Worm (Caenorhabditis elegans) whole organism, L1 larva: Measurements from ENCODE around the gene EEED8.15.

ENCODE experiments used
- fkh-8 ChIP-seq: sonication (generic microtip); optimal IDR thresholded peaks from 2 replicates; lab custom pipeline; 2016; ENCODE audit warnings: mild to moderate bottlenecking, missing genetic modification characterization, missing compliant biosample characterization
- lsy-2 ChIP-seq, 2 experiments: fragments of 150-350 bp; optimal IDR thresholded peaks; 2 replicates each; lab custom pipeline; 2014; ENCODE audit warnings: missing biosample characterization in 2 of 2, missing genetic modification characterization in 2 of 2
- nhr-28 ChIP-seq: fragments of 150-350 bp; optimal IDR thresholded peaks from 2 replicates; lab custom pipeline; 2014; ENCODE audit warnings: missing biosample characterization, missing genetic modification characterization
- sox-4 ChIP-seq: sonication (generic microtip); optimal IDR thresholded peaks from 2 replicates; lab custom pipeline; 2016; ENCODE audit warnings: missing genetic modification characterization, missing compliant biosample characterization

- TF ChIP-seq lsy-2 (tag; optimal IDR thresholded peaks at IDR 0.05; lab: Kevin White, UChicago): peak; percentile 8 to 20
- no peak for TF ChIP-seq sox-4 (tag; lab: Kevin White, UChicago)
- TF ChIP-seq nhr-28 (tag; lab: Kevin White, UChicago): no peak
- no peak for TF ChIP-seq fkh-8 (tag; lab: Kevin White, UChicago)
Observed at ce11 chrII:5423832-5424231, 4.8 kb downstream of the EEED8.15 start, which contains the start of gene F07F6.7.
